Fruit fly (Drosophila melanogaster): Measurements from ENCODE around the gene CG14971.

DNA sequence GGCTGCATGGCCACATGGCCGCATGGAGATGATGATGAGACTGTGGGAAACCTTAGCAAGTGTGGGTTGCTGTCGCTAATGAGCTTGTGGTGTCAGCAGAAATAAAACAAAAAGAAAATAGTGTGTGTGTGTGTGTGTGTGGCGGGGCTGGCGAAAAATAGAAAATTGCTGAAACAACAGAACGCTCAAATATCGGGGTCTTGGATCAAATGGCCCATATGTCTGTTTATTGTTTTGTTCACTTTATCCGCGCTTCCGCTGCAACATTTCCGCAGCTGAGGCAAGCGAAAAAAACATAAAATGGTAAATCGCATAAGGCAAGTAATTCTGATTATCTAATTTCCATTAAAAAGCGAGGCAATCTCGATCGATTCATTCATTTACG, 15.6 kb downstream of the CG14971 start:
- no peak for TF ChIP-seq CG12768 (GFP tag; optimal IDR thresholded peaks at IDR 0.05)
- no peak for TF ChIP-seq kay (GFP tag; ENCODE audit: borderline replicate concordance)
- TF ChIP-seq ovo (GFP tag; optimal IDR thresholded peaks at IDR 0.05), result no peak
- no peak for TF ChIP-seq Mnt (GFP tag; optimal IDR thresholded peaks at IDR 0.05)
